Worm (Caenorhabditis elegans) whole organism, L4 larva: ENCODE results near the gene bcas-2.

ENCODE experiments used
- F26F4.8 ChIP-seq: fragments of 200-800 bp; sonication (Bioruptor generic); conservative IDR thresholded peaks from 2 replicates; pipeline ENCODE4 v1.3.6; 2022; ENCODE audit warnings: missing genetic modification characterization, missing compliant biosample characterization
- F44E2.7 ChIP-seq: fragments of 200-800 bp; sonication (Bioruptor generic); IDR thresholded peaks from 2 replicates; pipeline ENCODE4 v2.1.2; 2022; ENCODE audit warnings: missing genetic modification characterization, missing compliant biosample characterization
- F49E8.2 ChIP-seq: sonication (generic microtip); optimal IDR thresholded peaks from 2 replicates; lab custom pipeline; 2016; ENCODE audit warnings: missing compliant biosample characterization, mild to moderate bottlenecking, missing genetic modification characterization, borderline replicate concordance
- daf-12 ChIP-seq: fragments of 150-350 bp; optimal IDR thresholded peaks from 2 replicates; lab custom pipeline; 2014; ENCODE audit warnings: missing biosample characterization, missing genetic modification reagents, missing genetic modification characterization
- daf-8 ChIP-seq: fragments of 200-800 bp; sonication (Bioruptor generic); IDR thresholded peaks from 2 replicates; pipeline ENCODE4 v1.3.6; 2022; ENCODE audit warnings: missing genetic modification characterization, missing compliant biosample characterization
- dmd-6 ChIP-seq: fragments of 200-800 bp; sonication (Bioruptor generic); IDR thresholded peaks from 2 replicates; pipeline ENCODE4 v1.3.6; 2022; ENCODE audit warnings: missing genetic modification reagents, missing genetic modification characterization, missing compliant biosample characterization
- egl-43 ChIP-seq: fragments of 200-800 bp; sonication (Bioruptor generic); IDR thresholded peaks from 2 replicates; pipeline ENCODE4 v1.3.6; 2022; ENCODE audit warnings: missing genetic modification reagents, missing genetic modification characterization, missing compliant biosample characterization
- hif-1 ChIP-seq, 2 experiments: sonication (generic microtip); optimal IDR thresholded peaks; 2 replicates each; lab custom pipeline; 2016 to 2017; ENCODE audit warnings: missing compliant biosample characterization in 2 of 2, missing genetic modification characterization in 2 of 2, missing genetic modification reagents in 2 of 2, missing genotype in 2 of 2, mild to moderate bottlenecking in 1 of 2
- hlh-11 ChIP-seq: fragments of 200-800 bp; sonication (Bioruptor generic); optimal IDR thresholded peaks from 2 replicates; lab custom pipeline; 2018; ENCODE audit warnings: mild to moderate bottlenecking, missing genetic modification characterization, missing compliant biosample characterization
- hlh-30 ChIP-seq: sonication (generic microtip); optimal IDR thresholded peaks from 2 replicates; lab custom pipeline; 2017; ENCODE audit warnings: antibody characterized with exemption, mild to moderate bottlenecking, missing genetic modification characterization, missing compliant biosample characterization; ENCODE audit not compliant: insufficient read depth
- lin-13 ChIP-seq: fragments of 150-350 bp; optimal IDR thresholded peaks from 2 replicates; lab custom pipeline; 2014; ENCODE audit warnings: missing biosample characterization, missing genetic modification reagents, missing genetic modification characterization
- lin-38 ChIP-seq: fragments of 200-800 bp; sonication (Bioruptor generic); IDR thresholded peaks from 2 replicates; pipeline ENCODE4 v1.3.6; 2022; ENCODE audit warnings: missing genetic modification reagents, missing genetic modification characterization, missing compliant biosample characterization
- lir-3 ChIP-seq: sonication (generic microtip); optimal IDR thresholded peaks from 2 replicates; lab custom pipeline; 2016; ENCODE audit warnings: mild to moderate bottlenecking, missing genetic modification characterization, missing compliant biosample characterization
- madf-5 ChIP-seq, 2 experiments: fragments of 200-800 bp; sonication (Bioruptor generic); IDR thresholded peaks; 2 replicates each; pipeline ENCODE4 v1.3.6; 2022; ENCODE audit warnings: missing compliant biosample characterization in 2 of 2, missing genetic modification characterization in 2 of 2
- mdl-1 ChIP-seq, 2 experiments: fragments of 150-350 bp in 1 of 2; sonication (generic microtip) in 1 of 2; optimal IDR thresholded peaks; 2 replicates each; lab custom pipeline; 2014 to 2017; ENCODE audit warnings: missing biosample characterization in 2 of 2, missing genetic modification characterization in 2 of 2
- mdt-29 ChIP-seq: fragments of 200-800 bp; sonication (Bioruptor generic); IDR thresholded peaks from 2 replicates; pipeline ENCODE4 v1.3.6; 2022; ENCODE audit warnings: missing genetic modification reagents, missing genetic modification characterization, missing compliant biosample characterization
- mes-2 ChIP-seq: sonication (generic microtip); optimal IDR thresholded peaks from 2 replicates; lab custom pipeline; 2016; ENCODE audit warnings: missing genotype, mild to moderate bottlenecking, missing genetic modification characterization, missing compliant biosample characterization; ENCODE audit not compliant: poor library complexity, severe bottlenecking
- mxl-2 ChIP-seq: fragments of 200-800 bp; sonication (Bioruptor generic); conservative IDR thresholded peaks from 2 replicates; pipeline ENCODE4 v1.3.6; 2022; ENCODE audit warnings: missing genetic modification reagents, missing genetic modification characterization, missing compliant biosample characterization
- mxl-3 ChIP-seq: fragments of 200-800 bp; sonication (Bioruptor generic); optimal IDR thresholded peaks from 2 replicates; lab custom pipeline; 2018; ENCODE audit warnings: mild to moderate bottlenecking, missing genetic modification characterization, missing compliant biosample characterization
- nhr-10 ChIP-seq: fragments of 150-350 bp; optimal IDR thresholded peaks from 2 replicates; lab custom pipeline; 2014; ENCODE audit warnings: missing biosample characterization, missing genetic modification characterization
- nhr-28 ChIP-seq: fragments of 150-350 bp; optimal IDR thresholded peaks from 2 replicates; lab custom pipeline; 2014; ENCODE audit warnings: missing biosample characterization, missing genetic modification characterization
- nhr-41 ChIP-seq: fragments of 200-800 bp; sonication (Bioruptor generic); IDR thresholded peaks from 2 replicates; pipeline ENCODE4 v1.3.6; 2022; ENCODE audit warnings: missing genetic modification reagents, missing genetic modification characterization, missing compliant biosample characterization
- nhr-48 ChIP-seq: sonication (generic microtip); optimal IDR thresholded peaks from 2 replicates; lab custom pipeline; 2016; ENCODE audit warnings: mild to moderate bottlenecking, missing genetic modification characterization, missing compliant biosample characterization
- pha-4 ChIP-seq, 2 experiments: fragments of 150-350 bp in 1 of 2; fragments of 200-800 bp in 1 of 2; sonication (Bioruptor generic) in 1 of 2; IDR thresholded peaks in 1 of 2; optimal IDR thresholded peaks in 1 of 2; 2 replicates each; pipeline versions ENCODE4 v1.3.6 to Lab custom; 2014 to 2022; ENCODE audit warnings: missing genetic modification characterization in 2 of 2, missing genetic modification reagents in 2 of 2, missing biosample characterization in 1 of 2, missing compliant biosample characterization in 1 of 2
- sdz-12 ChIP-seq: fragments of 200-800 bp; sonication (Bioruptor generic); optimal IDR thresholded peaks from 2 replicates; lab custom pipeline; 2018; ENCODE audit warnings: mild to moderate bottlenecking, missing genetic modification characterization, missing compliant biosample characterization
- set-16 ChIP-seq: fragments of 200-800 bp; sonication (Bioruptor generic); IDR thresholded peaks from 2 replicates; pipeline ENCODE4 v1.3.6; 2022; ENCODE audit warnings: missing genetic modification reagents, missing genetic modification characterization, missing compliant biosample characterization
- snpc-4 ChIP-seq: fragments of 150-350 bp; optimal IDR thresholded peaks from 2 replicates; lab custom pipeline; 2014; ENCODE audit warnings: missing biosample characterization, missing genetic modification characterization
- spr-3 ChIP-seq: fragments of 200-800 bp; sonication (Bioruptor generic); optimal IDR thresholded peaks from 2 replicates; lab custom pipeline; 2018; ENCODE audit warnings: mild to moderate bottlenecking, missing genetic modification characterization, missing compliant biosample characterization
- tra-1 ChIP-seq: fragments of 200-800 bp; sonication (Bioruptor generic); IDR thresholded peaks from 2 replicates; pipeline ENCODE4 v1.3.6; 2022; ENCODE audit warnings: missing genetic modification reagents, missing genetic modification characterization, missing compliant biosample characterization
- unc-130 ChIP-seq: sonication (generic microtip); optimal IDR thresholded peaks from 2 replicates; lab custom pipeline; 2016; ENCODE audit warnings: missing genetic modification reagents, missing genetic modification characterization, missing compliant biosample characterization
- unc-62 ChIP-seq, 3 experiments: fragments of 150-350 bp in 1 of 3; sonication (generic microtip); optimal IDR thresholded peaks in 2 of 3; peaks in 1 of 3; 1 replicate in 1 of 3; 2 replicates in 2 of 3; lab custom pipeline; 2014 to 2017; ENCODE audit warnings: missing biosample characterization in 3 of 3, missing genetic modification characterization in 3 of 3, missing genetic modification reagents in 3 of 3, missing genotype in 1 of 3
- zag-1 ChIP-seq: fragments of 150-350 bp; optimal IDR thresholded peaks from 2 replicates; lab custom pipeline; 2014; ENCODE audit warnings: missing biosample characterization, missing genetic modification characterization
- zfp-3 ChIP-seq: fragments of 200-800 bp; sonication (Bioruptor generic); conservative IDR thresholded peaks from 2 replicates; pipeline ENCODE4 v1.3.6; 2022; ENCODE audit warnings: missing genetic modification reagents, missing genetic modification characterization, missing compliant biosample characterization
- zip-2 ChIP-seq: fragments of 150-350 bp; optimal IDR thresholded peaks from 2 replicates; lab custom pipeline; 2014; ENCODE audit warnings: missing biosample characterization, missing genetic modification characterization

bcas-2 gene

DNA sequence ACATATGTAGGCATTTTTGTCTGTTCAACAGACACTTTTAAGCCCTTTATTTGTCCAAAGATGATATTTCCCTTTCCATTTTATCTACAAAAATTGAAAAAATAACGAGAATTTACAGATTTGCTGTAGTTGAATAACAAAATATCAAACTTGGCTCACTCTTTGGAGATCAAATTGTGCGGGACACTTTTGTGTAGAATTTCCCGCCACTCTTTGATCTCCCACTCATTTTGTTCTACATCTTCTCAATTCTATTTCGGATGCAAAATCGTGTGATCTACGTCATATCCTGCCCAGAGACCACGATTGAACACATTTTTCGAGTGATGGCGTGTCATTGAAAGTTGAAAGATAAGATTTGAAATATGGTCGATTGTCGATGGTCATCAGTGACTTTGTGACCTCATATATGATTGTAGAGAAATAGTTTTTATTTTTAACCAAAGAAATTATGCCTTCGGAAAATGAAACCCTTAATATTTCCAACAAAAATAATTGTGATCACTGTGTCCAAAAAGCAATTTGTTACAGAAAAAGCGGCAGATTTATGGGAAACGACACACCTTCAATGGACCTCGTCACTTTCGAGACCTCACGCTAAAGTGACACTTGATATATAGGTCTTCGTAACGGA is 28.7 kb downstream of the bcas-2 start, which contains the start of gene hot-4:
hot-4 (plus strand) TSS at position 584 of the 634 bp plus-strand sequence.
- TF ChIP-seq F26F4.8 (no peak), dmd-6 (GFP tag; lab: Robert Waterston, UW) (no peak)
- TF ChIP-seq, all 104 proteins: peak for 0

DNA sequence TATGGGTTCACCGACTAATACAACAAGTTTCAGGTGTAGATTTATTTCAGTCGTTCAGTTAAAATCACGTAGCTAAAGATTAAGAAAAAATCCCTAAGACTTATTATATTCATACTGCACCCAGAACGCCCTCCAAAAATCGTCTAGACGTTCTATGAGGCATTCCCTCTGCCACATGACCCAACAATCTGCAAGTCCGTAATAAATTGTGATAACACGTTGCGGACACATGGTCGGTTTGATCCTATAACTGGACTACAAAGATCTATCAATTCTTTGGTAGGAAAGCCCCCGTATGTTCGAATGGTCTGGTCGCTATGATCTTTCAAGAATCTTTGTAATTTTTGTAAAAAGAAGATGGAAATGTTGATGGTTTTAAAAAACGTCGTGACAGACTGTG is 29.7 kb downstream of the bcas-2 start:
- TF ChIP-seq hlh-30 (tag; lab: Kevin White, UChicago): peak; percentile 14
- no peak for TF ChIP-seq F44E2.7 (GFP tag; lab: Robert Waterston, UW)
- peak; percentile 83 for TF ChIP-seq nhr-48 (tag; lab: Kevin White, UChicago)
- 0 out of 2 replicates have a peak, but pooled peaks have one; percentile 8 for TF ChIP-seq dmd-6 (GFP tag; lab: Robert Waterston, UW)
- peak; percentile 92 for TF ChIP-seq mxl-3 (GFP tag; lab: Kevin White, UChicago)
- TF ChIP-seq madf-5 (GFP tag; IDR thresholded peaks at IDR 0.05; lab: Robert Waterston, UW): no peak
- peak; percentile 23 for TF ChIP-seq hlh-11 (tag; lab: Kevin White, UChicago)
- peak in 1 of 2 experiments; percentile 71 for TF ChIP-seq mdl-1 (tag; optimal IDR thresholded peaks at IDR 0.05; lab: Kevin White, UChicago)
- peak; percentile 84 for TF ChIP-seq nhr-28 (tag; lab: Kevin White, UChicago)

DNA sequence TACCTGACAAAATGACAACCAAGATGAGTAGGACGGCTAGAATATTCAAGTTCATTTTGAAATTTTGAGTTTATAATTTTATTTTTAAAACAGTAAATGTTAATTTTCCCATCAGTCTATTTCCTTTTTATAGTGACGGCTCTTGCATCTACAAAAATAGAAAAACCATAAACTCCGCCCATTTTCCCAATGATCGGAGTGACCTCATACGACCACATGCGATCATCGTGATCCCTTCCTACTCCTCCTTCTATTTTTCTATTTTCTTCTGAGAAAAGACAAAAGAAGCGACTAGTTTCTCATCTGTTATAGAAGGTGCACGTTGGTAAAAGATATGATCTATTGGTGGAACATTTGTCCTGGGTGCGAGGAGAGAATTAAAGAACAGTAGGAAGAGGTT is 30.2 kb downstream of the bcas-2 start, which contains the start of gene C23G10.11:
C23G10.11 (minus strand) TSS at position 101 of the 400 bp plus-strand sequence.
- TF ChIP-seq hlh-30 (tag; lab: Kevin White, UChicago): no peak
- peak; percentile 12 for TF ChIP-seq nhr-28 (tag; lab: Kevin White, UChicago)
- TF ChIP-seq mxl-2 (GFP tag; lab: Robert Waterston, UW): no peak
- TF ChIP-seq set-16 (GFP tag; lab: Robert Waterston, UW): no peak

DNA sequence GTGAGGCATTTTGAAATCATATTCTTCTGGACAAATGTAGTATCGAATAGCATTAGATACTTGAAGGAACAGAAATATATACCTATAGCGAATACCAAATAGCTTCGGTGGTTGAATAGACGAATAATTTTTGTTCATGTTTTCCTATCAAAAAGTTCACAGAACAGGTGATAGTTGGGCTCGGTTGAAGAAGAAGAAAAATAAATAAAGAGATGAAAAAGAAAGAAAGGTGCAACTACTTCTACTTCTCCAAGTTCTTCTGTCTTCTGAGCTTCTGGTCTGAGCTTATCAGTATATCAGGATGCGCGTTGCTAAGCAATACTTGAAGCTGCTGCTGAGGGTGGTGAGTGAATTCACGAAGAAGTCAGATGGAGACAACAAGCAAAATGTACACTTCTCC is 31.7 kb downstream of the bcas-2 start, which contains the start of gene C23G10.10:
C23G10.10 (minus strand) TSS at position 101 of the 400 bp plus-strand sequence.
- TF ChIP-seq zag-1 (tag; lab: Kevin White, UChicago) (no peak), egl-43 (GFP tag; lab: Robert Waterston, UW) (no peak)

DNA sequence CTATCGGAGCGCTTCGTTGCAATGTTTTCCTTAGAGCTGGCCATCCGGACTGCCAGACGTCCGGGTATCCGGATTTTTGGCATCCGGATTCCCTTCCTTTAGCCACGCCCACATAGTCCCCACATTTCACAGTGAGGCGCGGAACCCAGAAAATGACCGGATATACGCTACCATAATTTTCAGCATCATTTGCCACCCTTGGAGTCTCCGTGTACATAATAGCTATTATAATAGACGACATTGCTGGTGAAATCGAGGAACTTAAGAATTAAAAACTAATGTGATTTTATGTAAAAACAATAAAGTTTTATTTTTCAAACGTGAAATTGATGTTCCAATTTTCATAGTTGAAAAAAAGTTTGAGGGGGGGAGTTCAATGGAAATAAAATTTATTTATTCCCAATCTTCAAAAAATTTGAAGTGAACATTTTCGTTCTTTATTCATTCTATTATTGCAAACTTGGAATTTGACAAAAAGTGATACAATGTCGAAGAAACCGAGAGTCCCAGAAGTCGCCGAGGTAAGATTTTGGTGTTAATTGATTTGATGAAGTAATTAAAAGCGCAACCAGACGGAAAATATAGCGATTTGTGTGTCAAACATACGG is 35.3 kb downstream of the bcas-2 start:
- TF ChIP-seq hlh-11 (tag; lab: Kevin White, UChicago) (no peak), unc-130 (GFP tag; lab: Kevin White, UChicago) (peak; percentile 4), nhr-10 (tag; lab: Kevin White, UChicago) (no peak), F26F4.8 (no peak), F49E8.2 (tag; lab: Kevin White, UChicago) (peak; percentile 79), snpc-4 (tag; lab: Kevin White, UChicago) (peak; percentile 13), mdt-29 (GFP tag; lab: Robert Waterston, UW) (0 out of 2 replicates have a peak, but pooled peaks have one; percentile 33), daf-12 (no peak), nhr-41 (GFP tag; lab: Robert Waterston, UW) (no peak), set-16 (GFP tag; lab: Robert Waterston, UW) (no peak)
- TF ChIP-seq, all 104 proteins: peak for 4

DNA sequence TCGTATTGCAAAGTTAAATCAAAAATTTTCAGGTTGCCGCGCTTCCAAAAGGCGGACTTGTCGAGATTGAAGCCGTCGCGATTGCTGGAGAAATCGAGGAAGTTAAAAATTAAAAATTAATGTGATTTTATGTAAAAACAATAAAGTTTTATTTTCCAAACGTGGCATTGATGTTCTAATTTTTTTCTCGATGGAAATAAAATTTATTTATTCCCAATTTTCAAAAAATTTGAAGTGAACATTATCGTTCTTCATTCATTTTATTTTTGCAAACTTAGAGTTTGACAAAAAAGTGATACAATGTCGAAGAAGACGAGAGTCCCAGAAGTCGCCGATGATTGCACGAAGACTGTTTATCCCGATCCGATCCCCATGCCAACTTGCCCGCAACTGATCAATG is 36.6 kb downstream of the bcas-2 start, which contains the start of gene C23G10.1:
C23G10.1 (plus strand) TSS at position 301 of the 400 bp plus-strand sequence.
- TF ChIP-seq zip-2 (tag; lab: Kevin White, UChicago) (no peak), lin-38 (no peak), zfp-3 (GFP tag; lab: Robert Waterston, UW) (no peak), lir-3 (tag; lab: Kevin White, UChicago) (no peak), unc-62 (GFP tag; optimal IDR thresholded peaks at IDR 0.05 in 1 of 2; lab: Kevin White, UChicago) (no peak), unc-62 (tag; optimal IDR thresholded peaks at IDR 0.05; lab: Kevin White, UChicago) (no peak), hlh-11 (tag; lab: Kevin White, UChicago) (no peak), lin-13 (GFP tag; lab: Kevin White, UChicago) (no peak), spr-3 (GFP tag; lab: Kevin White, UChicago) (no peak), hif-1 (tag; optimal IDR thresholded peaks at IDR 0.05; lab: Kevin White, UChicago) (no peak), tra-1 (no peak), daf-8 (GFP tag; lab: Robert Waterston, UW) (no peak), sdz-12 (no peak), pha-4 (GFP tag; IDR thresholded peaks at IDR 0.05; lab: Robert Waterston, UW) (no peak), pha-4 (tag; optimal IDR thresholded peaks at IDR 0.05; lab: Kevin White, UChicago) (no peak), mes-2 (tag; lab: Kevin White, UChicago) (no peak)
